Worm (Caenorhabditis elegans) whole organism, L2 larva: ENCODE measurements around the gene ced-11.

Experiments used
- blmp-1 ChIP-seq: sonication (generic microtip); optimal IDR thresholded peaks from 2 replicates; lab custom pipeline; 2017; ENCODE audit warnings: missing genetic modification characterization, mild to moderate bottlenecking, missing compliant biosample characterization, antibody characterized with exemption, moderate library complexity; ENCODE audit not compliant: insufficient read depth
- crh-2 ChIP-seq: sonication (generic microtip); optimal IDR thresholded peaks from 2 replicates; lab custom pipeline; 2017; ENCODE audit warnings: missing biosample characterization, missing genetic modification characterization
- unc-62 ChIP-seq: fragments of 150-350 bp; optimal IDR thresholded peaks from 2 replicates; lab custom pipeline; 2014; ENCODE audit warnings: missing biosample characterization, missing genetic modification reagents, missing genetic modification characterization

DNA sequence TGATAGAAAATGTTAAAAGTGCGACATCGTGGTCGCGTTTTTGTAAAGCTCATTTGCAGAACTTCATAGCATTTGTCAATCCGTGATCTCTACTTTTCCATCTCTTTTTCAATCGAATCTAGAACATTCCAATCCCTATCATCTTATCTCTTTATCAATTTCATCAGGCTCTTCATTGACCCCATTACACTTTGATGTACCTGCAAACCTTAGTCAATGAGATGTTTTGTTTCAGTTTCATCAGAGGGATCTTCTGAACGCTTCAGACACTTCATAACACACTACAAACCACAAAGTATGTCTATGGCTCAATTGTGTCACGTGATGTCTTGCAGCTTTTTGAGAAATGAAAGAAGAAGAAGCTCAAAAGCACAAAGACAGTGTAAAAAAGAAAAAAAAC is 36.2 kb upstream of the ced-11 start:
- no peak for TF ChIP-seq blmp-1 (tag; lab: Kevin White, UChicago)
- TF ChIP-seq crh-2 (tag; lab: Kevin White, UChicago), result no peak
- no peak for TF ChIP-seq unc-62 (GFP tag; lab: Kevin White, UChicago)
